Worm (Caenorhabditis elegans) whole organism, late embryonic: ENCODE data around the gene C54F6.3.

Source experiments
- F13H6.1 ChIP-seq: sonication (generic microtip); optimal IDR thresholded peaks from 2 replicates; lab custom pipeline; 2016; ENCODE audit warnings: missing genetic modification characterization, missing compliant biosample characterization
- K02D7.2 ChIP-seq: sonication (generic microtip); optimal IDR thresholded peaks from 2 replicates; lab custom pipeline; 2017; ENCODE audit warnings: mild to moderate bottlenecking, missing genetic modification characterization, missing compliant biosample characterization
- T23F11.4 ChIP-seq: fragments of 200-800 bp; sonication (Bioruptor generic); optimal IDR thresholded peaks from 2 replicates; lab custom pipeline; 2018; ENCODE audit warnings: mild to moderate bottlenecking, missing genetic modification characterization, missing compliant biosample characterization
- Y22D7AL.16 ChIP-seq: sonication (generic microtip); optimal IDR thresholded peaks from 2 replicates; lab custom pipeline; 2016; ENCODE audit warnings: missing genetic modification characterization, missing compliant biosample characterization
- ceh-14 ChIP-seq: sonication (generic microtip); optimal IDR thresholded peaks from 2 replicates; lab custom pipeline; 2016; ENCODE audit warnings: missing genotype, missing genetic modification characterization, missing compliant biosample characterization
- ceh-18 ChIP-seq: sonication (generic microtip); optimal IDR thresholded peaks from 2 replicates; lab custom pipeline; 2016; ENCODE audit warnings: missing genetic modification characterization, missing compliant biosample characterization
- ceh-19 ChIP-seq: fragments of 200-800 bp; sonication (Bioruptor generic); optimal IDR thresholded peaks from 2 replicates; lab custom pipeline; 2018; ENCODE audit warnings: mild to moderate bottlenecking, missing genetic modification characterization, missing compliant biosample characterization
- ceh-2 ChIP-seq: sonication (generic microtip); optimal IDR thresholded peaks from 2 replicates; lab custom pipeline; 2016; ENCODE audit warnings: missing genotype, missing genetic modification characterization, missing compliant biosample characterization
- ceh-24 ChIP-seq: sonication (generic microtip); optimal IDR thresholded peaks from 2 replicates; lab custom pipeline; 2016; ENCODE audit warnings: mild to moderate bottlenecking, missing genetic modification characterization, missing compliant biosample characterization
- ceh-34 ChIP-seq: sonication (generic microtip); optimal IDR thresholded peaks from 2 replicates; lab custom pipeline; 2016; ENCODE audit warnings: mild to moderate bottlenecking, missing genetic modification characterization, missing compliant biosample characterization
- ceh-48 ChIP-seq: sonication (generic microtip); optimal IDR thresholded peaks from 2 replicates; lab custom pipeline; 2016; ENCODE audit warnings: missing genetic modification characterization, inconsistent platforms, missing compliant biosample characterization
- ceh-6 ChIP-seq: fragments of 200-800 bp; sonication (Bioruptor generic); optimal IDR thresholded peaks from 2 replicates; lab custom pipeline; 2018; ENCODE audit warnings: mild to moderate bottlenecking, missing genetic modification characterization, missing compliant biosample characterization
- ceh-9 ChIP-seq: sonication (generic microtip); optimal IDR thresholded peaks from 2 replicates; lab custom pipeline; 2016; ENCODE audit warnings: mild to moderate bottlenecking, missing genetic modification characterization, inconsistent platforms, missing compliant biosample characterization
- che-1 ChIP-seq: sonication (generic microtip); optimal IDR thresholded peaks from 2 replicates; lab custom pipeline; 2016; ENCODE audit warnings: mild to moderate bottlenecking, missing genetic modification characterization, missing compliant biosample characterization
- dve-1 ChIP-seq: sonication (generic microtip); optimal IDR thresholded peaks from 2 replicates; lab custom pipeline; 2017; ENCODE audit warnings: antibody characterized with exemption, mild to moderate bottlenecking, missing genetic modification characterization, missing compliant biosample characterization
- elt-2 ChIP-seq: sonication (generic microtip); optimal IDR thresholded peaks from 2 replicates; lab custom pipeline; 2016; ENCODE audit warnings: missing genetic modification reagents, missing genetic modification characterization, missing compliant biosample characterization
- eyg-1 ChIP-seq: sonication (generic microtip); optimal IDR thresholded peaks from 2 replicates; lab custom pipeline; 2016; ENCODE audit warnings: missing genotype, missing genetic modification characterization, missing compliant biosample characterization
- fax-1 ChIP-seq: sonication (generic microtip); optimal IDR thresholded peaks from 2 replicates; lab custom pipeline; 2016; ENCODE audit warnings: missing genotype, missing genetic modification characterization, missing compliant biosample characterization
- fkh-10 ChIP-seq: fragments of 150-350 bp; optimal IDR thresholded peaks from 2 replicates; lab custom pipeline; 2014; ENCODE audit warnings: missing biosample characterization, missing genetic modification reagents, missing genetic modification characterization
- hlh-13 ChIP-seq: fragments of 200-800 bp; sonication (Bioruptor generic); optimal IDR thresholded peaks from 2 replicates; lab custom pipeline; 2018; ENCODE audit warnings: mild to moderate bottlenecking, missing genetic modification characterization, missing compliant biosample characterization
- hlh-15 ChIP-seq: sonication (generic microtip); optimal IDR thresholded peaks from 2 replicates; lab custom pipeline; 2016; ENCODE audit warnings: missing genetic modification characterization, missing compliant biosample characterization
- lin-11 ChIP-seq: fragments of 200-800 bp; sonication (Bioruptor generic); optimal IDR thresholded peaks from 2 replicates; lab custom pipeline; 2018; ENCODE audit warnings: mild to moderate bottlenecking, missing genetic modification characterization, missing compliant biosample characterization
- madf-2 ChIP-seq: sonication (generic microtip); optimal IDR thresholded peaks from 2 replicates; lab custom pipeline; 2017; ENCODE audit warnings: missing genetic modification characterization, missing compliant biosample characterization
- nhr-11 ChIP-seq: fragments of 150-350 bp; optimal IDR thresholded peaks from 2 replicates; lab custom pipeline; 2014; ENCODE audit warnings: missing biosample characterization, missing genetic modification characterization
- npax-4 ChIP-seq: sonication (generic microtip); optimal IDR thresholded peaks from 2 replicates; lab custom pipeline; 2016; ENCODE audit warnings: missing genetic modification characterization, missing compliant biosample characterization
- odd-2 ChIP-seq: sonication (generic microtip); optimal IDR thresholded peaks from 2 replicates; lab custom pipeline; 2017; ENCODE audit warnings: antibody characterized with exemption, mild to moderate bottlenecking, missing genetic modification characterization, missing compliant biosample characterization
- pag-3 ChIP-seq: sonication (generic microtip); optimal IDR thresholded peaks from 2 replicates; lab custom pipeline; 2016; ENCODE audit warnings: missing compliant biosample characterization, missing genetic modification characterization, borderline replicate concordance
- pha-2 ChIP-seq: sonication (generic microtip); optimal IDR thresholded peaks from 2 replicates; lab custom pipeline; 2017; ENCODE audit warnings: mild to moderate bottlenecking, missing genetic modification characterization, missing compliant biosample characterization
- pros-1 ChIP-seq: fragments of 150-350 bp; optimal IDR thresholded peaks from 2 replicates; lab custom pipeline; 2014; ENCODE audit warnings: missing biosample characterization, missing genetic modification reagents, missing genetic modification characterization
- sdc-2 ChIP-seq: sonication (generic microtip); optimal IDR thresholded peaks from 2 replicates; lab custom pipeline; 2016; ENCODE audit warnings: missing genotype, missing genetic modification characterization, missing compliant biosample characterization
- sox-2 ChIP-seq: fragments of 200-800 bp; sonication (Bioruptor generic); IDR thresholded peaks from 2 replicates; pipeline ENCODE4 v1.3.6; 2022; ENCODE audit warnings: missing genetic modification reagents, missing genetic modification characterization, missing compliant biosample characterization
- sox-4 ChIP-seq: sonication (generic microtip); optimal IDR thresholded peaks from 2 replicates; lab custom pipeline; 2017; ENCODE audit warnings: mild to moderate bottlenecking, missing genetic modification characterization, inconsistent platforms, missing compliant biosample characterization
- syd-9 ChIP-seq: sonication (generic microtip); optimal IDR thresholded peaks from 2 replicates; lab custom pipeline; 2016; ENCODE audit warnings: mild to moderate bottlenecking, missing genetic modification characterization, moderate library complexity, missing compliant biosample characterization
- tbx-7 ChIP-seq: sonication (generic microtip); optimal IDR thresholded peaks from 2 replicates; lab custom pipeline; 2016; ENCODE audit warnings: missing genotype, missing genetic modification characterization, missing compliant biosample characterization
- ttx-3 ChIP-seq: sonication (generic microtip); optimal IDR thresholded peaks from 2 replicates; lab custom pipeline; 2016; ENCODE audit warnings: missing genetic modification reagents, missing genetic modification characterization, missing compliant biosample characterization
- unc-42 ChIP-seq: sonication (generic microtip); optimal IDR thresholded peaks from 2 replicates; lab custom pipeline; 2016; ENCODE audit warnings: missing genotype, missing genetic modification characterization, missing compliant biosample characterization
- unc-55 ChIP-seq: sonication (generic microtip); optimal IDR thresholded peaks from 2 replicates; lab custom pipeline; 2017; ENCODE audit warnings: missing biosample characterization, missing genetic modification reagents, missing genetic modification characterization
- unc-86 ChIP-seq: sonication (generic microtip); optimal IDR thresholded peaks from 2 replicates; lab custom pipeline; 2016; ENCODE audit warnings: missing genetic modification characterization, missing compliant biosample characterization
- ztf-16 ChIP-seq: sonication (generic microtip); optimal IDR thresholded peaks from 2 replicates; lab custom pipeline; 2017; ENCODE audit warnings: missing genetic modification characterization, missing compliant biosample characterization

The C54F6.3 gene

DNA sequence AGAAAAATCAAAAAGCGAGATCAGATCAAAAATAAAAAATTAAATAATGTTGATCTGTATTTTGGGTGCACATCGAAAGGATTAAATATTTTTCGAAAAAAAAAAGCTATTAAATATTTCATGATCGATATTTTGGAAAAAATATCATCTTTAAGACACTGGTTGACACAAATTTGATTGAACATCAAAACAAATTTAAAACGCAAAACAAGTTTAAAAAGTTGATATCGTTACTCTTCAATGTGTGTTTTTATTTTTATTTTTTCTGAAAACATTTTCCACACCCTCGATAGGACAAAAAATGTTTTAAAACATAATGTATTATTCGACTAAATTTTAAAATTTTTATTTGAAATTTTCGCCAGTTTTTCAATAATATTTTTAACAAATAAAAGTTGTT is 5.0 kb downstream of the C54F6.3 start, which contains the start of gene C54F6.12:
Gene C54F6.12, minus strand, starts transcription at position 101 of the 400 bp plus-strand sequence.
- TF ChIP-seq Y22D7AL.16 (tag; lab: Kevin White, UChicago): no peak
- TF ChIP-seq pha-2: no peak
- TF ChIP-seq madf-2 (tag; lab: Kevin White, UChicago): no peak
- TF ChIP-seq ttx-3 (tag; lab: Kevin White, UChicago): no peak
- TF ChIP-seq ztf-16 (tag; lab: Kevin White, UChicago): no peak
- no peak for TF ChIP-seq pag-3 (tag; lab: Kevin White, UChicago)
- no peak for TF ChIP-seq sox-2 (GFP tag; lab: Robert Waterston, UW)
- no peak for TF ChIP-seq hlh-15 (tag; lab: Kevin White, UChicago)
- TF ChIP-seq ceh-48 (tag; lab: Kevin White, UChicago): no peak
- TF ChIP-seq sdc-2 (tag; lab: Kevin White, UChicago): no peak

DNA sequence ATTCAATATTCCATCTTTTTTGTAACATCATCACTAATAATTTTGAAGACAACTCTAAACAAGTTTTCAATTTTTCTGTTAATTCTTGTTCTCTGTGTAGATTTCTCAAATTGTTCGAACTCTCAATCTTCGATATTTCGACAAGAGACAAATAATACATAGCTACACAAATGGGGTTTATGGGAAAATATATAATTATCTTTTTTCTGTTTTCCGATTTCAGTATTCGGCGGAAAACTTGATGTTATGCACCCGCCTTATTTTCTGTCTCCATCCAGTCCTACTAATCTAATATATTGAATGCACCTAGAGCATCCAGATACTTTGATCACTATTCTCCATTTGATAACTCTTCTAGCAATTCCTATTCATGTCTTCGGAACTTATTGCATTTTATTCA is 6.0 kb downstream of the C54F6.3 start, which contains the start of gene srh-268:
Gene srh-268, plus strand, starts transcription at position 301 of the 400 bp plus-strand sequence.
- TF ChIP-seq npax-4 (no peak), odd-2 (tag; lab: Kevin White, UChicago) (no peak), unc-86 (tag; lab: Kevin White, UChicago) (no peak), ceh-24 (no peak), dve-1 (tag; lab: Kevin White, UChicago) (no peak), eyg-1 (tag; lab: Kevin White, UChicago) (no peak), hlh-13 (GFP tag; lab: Kevin White, UChicago) (no peak), lin-11 (tag; lab: Kevin White, UChicago) (no peak), ceh-48 (tag; lab: Kevin White, UChicago) (no peak), ceh-9 (tag; lab: Kevin White, UChicago) (no peak), che-1 (tag; lab: Kevin White, UChicago) (no peak), ceh-34 (no peak), T23F11.4 (GFP tag; lab: Kevin White, UChicago) (no peak), ceh-14 (tag; lab: Kevin White, UChicago) (no peak), ceh-2 (tag; lab: Kevin White, UChicago) (no peak)

DNA sequence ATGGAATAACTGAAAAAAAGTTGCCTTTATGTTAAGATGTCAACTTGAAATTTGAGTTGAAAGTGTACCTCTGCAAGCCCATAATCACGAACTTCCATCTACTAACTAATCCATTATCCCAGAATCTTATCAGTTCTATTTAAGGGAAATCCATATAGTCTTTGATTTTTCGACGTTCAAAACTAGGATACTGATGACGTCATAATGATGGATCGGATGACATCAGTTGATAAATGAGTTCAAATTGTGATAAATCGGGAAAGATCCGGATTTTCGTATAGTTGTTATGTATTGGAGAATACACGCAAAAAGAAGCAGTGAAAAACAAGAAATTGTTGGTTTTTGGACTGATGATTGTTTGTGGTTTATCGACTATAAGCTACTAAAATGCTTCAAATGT is 10.7 kb downstream of the C54F6.3 start:
- TF ChIP-seq pag-3 (tag; lab: Kevin White, UChicago): no peak
- no peak for TF ChIP-seq hlh-15 (tag; lab: Kevin White, UChicago)
- TF ChIP-seq elt-2 (tag; lab: Kevin White, UChicago): no peak
- TF ChIP-seq F13H6.1 (tag; lab: Kevin White, UChicago): no peak
- no peak for TF ChIP-seq fax-1 (tag; lab: Kevin White, UChicago)
- no peak for TF ChIP-seq sox-4
- TF ChIP-seq, all 69 proteins: peak for 0

DNA sequence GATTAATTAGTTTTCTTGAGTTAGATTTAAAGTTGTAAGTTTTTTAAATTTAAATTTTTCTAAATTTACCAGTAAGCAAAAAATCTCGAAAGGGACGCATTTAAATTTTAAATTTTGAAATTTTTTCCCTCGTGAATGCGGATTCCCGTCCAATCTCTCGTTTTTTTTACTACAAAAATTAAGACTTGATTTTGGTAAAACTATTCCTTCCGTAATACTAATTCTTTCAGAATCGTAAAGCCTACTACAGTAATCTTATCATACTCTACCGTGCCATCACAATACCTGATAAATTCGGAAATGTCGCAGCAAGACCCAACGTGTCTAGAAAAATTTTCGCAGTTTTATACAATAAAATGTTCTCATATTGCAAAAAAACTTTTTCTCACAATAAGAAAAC is 12.1 kb downstream of the C54F6.3 start, which contains the start of the genes C54F6.19 and nhx-3:
Gene C54F6.19, plus strand, starts transcription at position 301 of the 400 bp plus-strand sequence.
Gene nhx-3, minus strand, starts transcription at position 337 of the 400 bp plus-strand sequence.
- no peak for TF ChIP-seq hlh-15 (tag; lab: Kevin White, UChicago)
- no peak for TF ChIP-seq unc-55 (GFP tag; lab: Kevin White, UChicago)
- TF ChIP-seq K02D7.2: no peak
- TF ChIP-seq ttx-3 (tag; lab: Kevin White, UChicago): no peak

DNA sequence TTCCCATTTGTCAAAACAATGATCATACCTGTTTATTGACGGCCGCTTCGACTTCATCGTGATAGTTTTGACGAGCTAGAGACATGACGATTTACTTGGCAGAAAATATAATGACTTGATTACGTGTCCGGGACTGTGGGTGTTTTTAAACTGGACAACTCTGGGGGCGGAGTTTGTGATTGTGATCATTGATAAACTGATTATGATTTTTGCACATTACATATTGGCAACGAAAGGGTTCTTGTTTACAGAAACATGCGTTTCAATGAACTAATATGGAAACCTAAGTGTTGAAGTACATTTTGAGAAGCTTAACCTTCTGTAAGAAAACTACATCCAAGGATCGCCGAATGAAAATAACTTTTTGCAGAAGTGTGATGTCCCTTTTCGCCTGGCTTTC is 14.4 kb downstream of the C54F6.3 start, which contains the start of gene ftn-1:
Gene ftn-1, minus strand, starts transcription at position 101 of the 400 bp plus-strand sequence.
- no peak for TF ChIP-seq fkh-10 (GFP tag; lab: Kevin White, UChicago)
- TF ChIP-seq pag-3 (tag; lab: Kevin White, UChicago): no peak
- no peak for TF ChIP-seq ceh-18 (tag; lab: Kevin White, UChicago)
- no peak for TF ChIP-seq npax-4
- TF ChIP-seq hlh-15 (tag; lab: Kevin White, UChicago): no peak
- TF ChIP-seq ceh-24: no peak
- no peak for TF ChIP-seq madf-2 (tag; lab: Kevin White, UChicago)
- TF ChIP-seq lin-11 (tag; lab: Kevin White, UChicago): no peak
- no peak for TF ChIP-seq ceh-9 (tag; lab: Kevin White, UChicago)
- TF ChIP-seq elt-2 (tag; lab: Kevin White, UChicago): no peak
- no peak for TF ChIP-seq ceh-19 (GFP tag; lab: Kevin White, UChicago)
- TF ChIP-seq pros-1: no peak
- TF ChIP-seq ceh-2 (tag; lab: Kevin White, UChicago): no peak
- no peak for TF ChIP-seq F13H6.1 (tag; lab: Kevin White, UChicago)
- no peak for TF ChIP-seq nhr-11 (tag; lab: Kevin White, UChicago)
- TF ChIP-seq ceh-6: no peak
- no peak for TF ChIP-seq dve-1 (tag; lab: Kevin White, UChicago)
- TF ChIP-seq syd-9 (tag; lab: Kevin White, UChicago): no peak
- TF ChIP-seq unc-42 (tag; lab: Kevin White, UChicago): no peak
- TF ChIP-seq tbx-7 (tag; lab: Kevin White, UChicago): no peak
